Fruit fly (Drosophila melanogaster): ENCODE measurements around the gene mre11.

- TF ChIP-seq Clk (GFP tag; optimal IDR thresholded peaks at IDR 0.05) (no peak), bab1 (GFP tag; optimal IDR thresholded peaks at IDR 0.05) (no peak), pad (GFP tag; optimal IDR thresholded peaks at IDR 0.05) (no peak), toe (GFP tag; optimal IDR thresholded peaks at IDR 0.05) (no peak), CG11617 (GFP tag; optimal IDR thresholded peaks at IDR 0.05) (no peak), Crg-1 (GFP tag; optimal IDR thresholded peaks at IDR 0.05) (no peak), CG14711 (tag; optimal IDR thresholded peaks at IDR 0.05) (no peak)
Measured at dm6 chr2L:11322800-11323199, 40.9 kb downstream of the mre11 start.

All from whole organism, adult.